Worm (Caenorhabditis elegans): ENCODE data around the gene Y105C5B.8.

Gene Y105C5B.8

ce11 chrIV:15955349-15955748 is 28.7 kb upstream of the Y105C5B.8 start:
- no peak for TF ChIP-seq ceh-16 (tag; optimal IDR thresholded peaks at IDR 0.05)
- TF ChIP-seq daf-12 (tag; optimal IDR thresholded peaks at IDR 0.05) = no peak
- TF ChIP-seq unc-39 (tag; optimal IDR thresholded peaks at IDR 0.05) = no peak

- no peak for TF ChIP-seq lin-39 (tag; optimal IDR thresholded peaks at IDR 0.05)
- no peak for TF ChIP-seq aly-2 (tag; optimal IDR thresholded peaks at IDR 0.05)
- TF ChIP-seq nhr-43 (tag; optimal IDR thresholded peaks at IDR 0.05; ENCODE audit: poor library complexity, severe bottlenecking) = no peak
- TF ChIP-seq ztf-11 (tag; optimal IDR thresholded peaks at IDR 0.05) = no peak
- no peak for TF ChIP-seq lsy-12 (tag; optimal IDR thresholded peaks at IDR 0.05)
- no peak for TF ChIP-seq nhr-25 (tag; optimal IDR thresholded peaks at IDR 0.05)
- no peak for TF ChIP-seq ceh-28 (tag; optimal IDR thresholded peaks at IDR 0.05)
- no peak for TF ChIP-seq nhr-237 (tag; optimal IDR thresholded peaks at IDR 0.05)
- no peak for TF ChIP-seq tbx-2 (tag; optimal IDR thresholded peaks at IDR 0.05)
- no peak for TF ChIP-seq ceh-82 (tag; optimal IDR thresholded peaks at IDR 0.05)
- no peak for TF ChIP-seq fkh-2 (tag; optimal IDR thresholded peaks at IDR 0.05)
- no peak for TF ChIP-seq egl-27 (tag; optimal IDR thresholded peaks at IDR 0.05)
- TF ChIP-seq ama-1 (optimal IDR thresholded peaks at IDR 0.05) = no peak
- TF ChIP-seq unc-62 (GFP tag; optimal IDR thresholded peaks at IDR 0.05) = no peak
- no peak for TF ChIP-seq nhr-67 (tag; optimal IDR thresholded peaks at IDR 0.05)
- no peak for TF ChIP-seq elt-1 (tag; optimal IDR thresholded peaks at IDR 0.05)
These were observed 27.0 kb upstream of the Y105C5B.8 start for ce11 chrIV:15953689-15954088.

ce11 chrIV:15951640-15952039 is 25.0 kb upstream of the Y105C5B.8 start, which contains the start of gene Y105C5B.15:
Gene Y105C5B.15 (plus strand): TSS chrIV:15951936.
- no peak for TF ChIP-seq ceh-16 (tag; optimal IDR thresholded peaks at IDR 0.05)
- TF ChIP-seq elt-2 (tag; optimal IDR thresholded peaks at IDR 0.05) = peak; percentile 67

ce11 chrIV:15950838-15951581 is 24.4 kb upstream of the Y105C5B.8 start, which contains the start of gene ifas-3:
Gene ifas-3 (minus strand): TSS chrIV:15950888.
- TF ChIP-seq daf-12 (tag; optimal IDR thresholded peaks at IDR 0.05) (no peak), tbx-2 (tag; optimal IDR thresholded peaks at IDR 0.05) (no peak), egl-5 (tag; optimal IDR thresholded peaks at IDR 0.05) (no peak), hmg-11 (tag; optimal IDR thresholded peaks at IDR 0.05) (no peak), lsy-12 (tag; optimal IDR thresholded peaks at IDR 0.05) (no peak), nfya-1 (tag; optimal IDR thresholded peaks at IDR 0.05; ENCODE audit: insufficient read depth) (no peak), R02D3.7 (tag; optimal IDR thresholded peaks at IDR 0.05) (no peak), lin-39 (tag; optimal IDR thresholded peaks at IDR 0.05) (no peak), ama-1 (optimal IDR thresholded peaks at IDR 0.05) (no peak), nhr-28 (tag; optimal IDR thresholded peaks at IDR 0.05) (no peak), unc-39 (tag; optimal IDR thresholded peaks at IDR 0.05) (no peak)

ce11 chrIV:15949995-15950394 is 23.3 kb upstream of the Y105C5B.8 start:
- TF ChIP-seq hmg-11 (tag; optimal IDR thresholded peaks at IDR 0.05) = no peak
- no peak for TF ChIP-seq mml-1 (tag; optimal IDR thresholded peaks at IDR 0.05)
- TF ChIP-seq ZK546.5 (tag; optimal IDR thresholded peaks at IDR 0.05) = no peak
- TF ChIP-seq nhr-23 (tag; optimal IDR thresholded peaks at IDR 0.05) = no peak
- TF ChIP-seq daf-12 (tag; optimal IDR thresholded peaks at IDR 0.05) = no peak
- TF ChIP-seq pqm-1 (tag; optimal IDR thresholded peaks at IDR 0.05) = no peak

ce11 chrIV:15946507-15946906 is 19.9 kb upstream of the Y105C5B.8 start, which contains the start of gene skr-10:
Gene skr-10 (plus strand): TSS chrIV:15946807.
- no peak for TF ChIP-seq elt-3 (tag; optimal IDR thresholded peaks at IDR 0.05)
- TF ChIP-seq pha-4 (tag; optimal IDR thresholded peaks at IDR 0.05) = no peak
- TF ChIP-seq eor-1 (tag; optimal IDR thresholded peaks at IDR 0.05) = no peak
- TF ChIP-seq nhr-237 (tag; optimal IDR thresholded peaks at IDR 0.05) = no peak
- TF ChIP-seq nfya-1 (tag; optimal IDR thresholded peaks at IDR 0.05; ENCODE audit: insufficient read depth) = no peak
- no peak for TF ChIP-seq mdl-1 (tag; optimal IDR thresholded peaks at IDR 0.05)
- TF ChIP-seq nhr-76 (tag; optimal IDR thresholded peaks at IDR 0.05) = no peak
- no peak for TF ChIP-seq ceh-28 (tag; optimal IDR thresholded peaks at IDR 0.05)
- no peak for TF ChIP-seq nhr-11 (tag; optimal IDR thresholded peaks at IDR 0.05)
- TF ChIP-seq nhr-28 (tag; optimal IDR thresholded peaks at IDR 0.05) = no peak
- TF ChIP-seq lin-15B (tag; optimal IDR thresholded peaks at IDR 0.05) = no peak
- no peak for TF ChIP-seq mml-1 (tag; optimal IDR thresholded peaks at IDR 0.05)
- no peak for TF ChIP-seq nhr-23 (tag; optimal IDR thresholded peaks at IDR 0.05)
- TF ChIP-seq nhr-67 (tag; optimal IDR thresholded peaks at IDR 0.05) = no peak
- no peak for TF ChIP-seq nhr-43 (tag; optimal IDR thresholded peaks at IDR 0.05; ENCODE audit: poor library complexity, severe bottlenecking)

All from whole organism, L3 larva.